Worm (Caenorhabditis elegans) whole organism, L2 larva: ENCODE data around the gene F49C5.11.

Source experiments
- F13H6.1 ChIP-seq: sonication (generic microtip); optimal IDR thresholded peaks from 2 replicates; lab custom pipeline; 2016; ENCODE audit warnings: missing genetic modification characterization, missing compliant biosample characterization
- lin-39 ChIP-seq: fragments of 150-350 bp; optimal IDR thresholded peaks from 2 replicates; lab custom pipeline; 2014; ENCODE audit warnings: missing biosample characterization, missing genetic modification reagents, missing genetic modification characterization
- unc-55 ChIP-seq: fragments of 150-350 bp; sonication (generic microtip); optimal IDR thresholded peaks from 3 replicates; lab custom pipeline; 2014; ENCODE audit warnings: missing biosample characterization, missing genetic modification reagents, missing genetic modification characterization

ce11 chrII:12518809-12519344 lies 36.8 kb upstream of the F49C5.11 start, which contains the start of gene srh-70:
- TF ChIP-seq unc-55 (GFP tag; lab: Kevin White, UChicago), result no peak
- TF ChIP-seq F13H6.1 (tag; lab: Kevin White, UChicago), result no peak
- no peak for TF ChIP-seq lin-39
